Worm (Caenorhabditis elegans) whole organism, young adult: Measurements from ENCODE around the gene swt-4.

Experiments used
- B0019.2 ChIP-seq: fragments of 200-800 bp; sonication (Bioruptor generic); conservative IDR thresholded peaks from 2 replicates; pipeline ENCODE4 v1.3.6; 2022; ENCODE audit warnings: missing genetic modification reagents, missing genetic modification characterization, missing compliant biosample characterization
- C06A6.2 ChIP-seq: fragments of 200-800 bp; sonication (Bioruptor generic); conservative IDR thresholded peaks from 2 replicates; pipeline ENCODE4 v1.3.6; 2022; ENCODE audit warnings: missing genetic modification characterization, missing compliant biosample characterization
- F22D6.2 ChIP-seq: sonication (generic microtip); optimal IDR thresholded peaks from 2 replicates; lab custom pipeline; 2016; ENCODE audit warnings: mild to moderate bottlenecking, missing genetic modification characterization, missing compliant biosample characterization
- F33H1.4 ChIP-seq: fragments of 200-800 bp; sonication (Bioruptor generic); IDR thresholded peaks from 2 replicates; pipeline ENCODE4 v1.3.6; 2022; ENCODE audit warnings: missing genetic modification reagents, missing genetic modification characterization, missing compliant biosample characterization
- F52B5.7 ChIP-seq: sonication (generic microtip); optimal IDR thresholded peaks from 2 replicates; lab custom pipeline; 2016; ENCODE audit warnings: mild to moderate bottlenecking, missing genetic modification characterization, missing compliant biosample characterization
- F57A8.1 ChIP-seq: fragments of 200-800 bp; sonication (Bioruptor generic); optimal IDR thresholded peaks from 2 replicates; lab custom pipeline; 2018; ENCODE audit warnings: mild to moderate bottlenecking, missing genetic modification characterization, moderate library complexity, missing compliant biosample characterization
- akir-1 ChIP-seq: fragments of 200-800 bp; sonication (Bioruptor generic); optimal IDR thresholded peaks from 2 replicates; lab custom pipeline; 2018; ENCODE audit warnings: mild to moderate bottlenecking, missing genetic modification characterization, moderate library complexity, missing compliant biosample characterization
- aptf-3 ChIP-seq: fragments of 200-800 bp; sonication (Bioruptor generic); IDR thresholded peaks from 2 replicates; pipeline ENCODE4 v1.3.6; 2022; ENCODE audit warnings: missing genetic modification characterization, missing compliant biosample characterization
- atf-7 ChIP-seq: sonication (generic microtip); optimal IDR thresholded peaks from 2 replicates; lab custom pipeline; 2017; ENCODE audit warnings: mild to moderate bottlenecking, missing genetic modification characterization, missing compliant biosample characterization
- attf-5 ChIP-seq: fragments of 200-800 bp; sonication (Bioruptor generic); optimal IDR thresholded peaks from 2 replicates; lab custom pipeline; 2018; ENCODE audit warnings: mild to moderate bottlenecking, missing genetic modification characterization, missing compliant biosample characterization
- attf-6 ChIP-seq: fragments of 200-800 bp; sonication (Bioruptor generic); IDR thresholded peaks from 2 replicates; pipeline ENCODE4 v1.3.6; 2022; ENCODE audit warnings: missing genetic modification reagents, missing genetic modification characterization, missing compliant biosample characterization
- ccch-3 ChIP-seq: fragments of 200-800 bp; sonication (Bioruptor generic); optimal IDR thresholded peaks from 2 replicates; lab custom pipeline; 2018; ENCODE audit warnings: mild to moderate bottlenecking, missing genetic modification characterization, missing compliant biosample characterization
- cebp-2 ChIP-seq: fragments of 200-800 bp; sonication (Bioruptor generic); IDR thresholded peaks from 2 replicates; pipeline ENCODE4 v1.3.6; 2022; ENCODE audit warnings: missing genetic modification characterization, missing compliant biosample characterization
- ceh-100 ChIP-seq: fragments of 200-800 bp; sonication (Bioruptor generic); IDR thresholded peaks from 2 replicates; pipeline ENCODE4 v1.3.6; 2022; ENCODE audit warnings: missing genetic modification reagents, missing genetic modification characterization, missing compliant biosample characterization
- ceh-40 ChIP-seq: fragments of 200-800 bp; sonication (Bioruptor generic); IDR thresholded peaks from 2 replicates; pipeline ENCODE4 v1.3.6; 2022; ENCODE audit warnings: missing genetic modification characterization, missing compliant biosample characterization
- ceh-58 ChIP-seq: fragments of 200-800 bp; sonication (Bioruptor generic); IDR thresholded peaks from 2 replicates; pipeline ENCODE4 v1.3.6; 2022; ENCODE audit warnings: missing genetic modification characterization, missing compliant biosample characterization
- ceh-79 ChIP-seq: sonication (generic microtip); optimal IDR thresholded peaks from 2 replicates; lab custom pipeline; 2017; ENCODE audit warnings: mild to moderate bottlenecking, missing genetic modification characterization, missing compliant biosample characterization
- ceh-91 ChIP-seq: fragments of 200-800 bp; sonication (Bioruptor generic); IDR thresholded peaks from 2 replicates; pipeline ENCODE4 v1.3.6; 2022; ENCODE audit warnings: missing genetic modification reagents, missing genetic modification characterization, missing compliant biosample characterization
- chd-7 ChIP-seq: sonication (generic microtip); optimal IDR thresholded peaks from 2 replicates; lab custom pipeline; 2016; ENCODE audit warnings: mild to moderate bottlenecking, missing genetic modification characterization, moderate library complexity, missing compliant biosample characterization
- dpff-1 ChIP-seq: sonication (generic microtip); optimal IDR thresholded peaks from 2 replicates; lab custom pipeline; 2017; ENCODE audit warnings: mild to moderate bottlenecking, missing genetic modification characterization, missing compliant biosample characterization
- egl-44 ChIP-seq: fragments of 200-800 bp; sonication (Bioruptor generic); IDR thresholded peaks from 2 replicates; pipeline ENCODE4 v1.3.6; 2022; ENCODE audit warnings: missing genetic modification reagents, missing genetic modification characterization, missing compliant biosample characterization
- egrh-3 ChIP-seq: fragments of 200-800 bp; sonication (Bioruptor generic); IDR thresholded peaks from 2 replicates; pipeline ENCODE4 v1.3.6; 2022; ENCODE audit warnings: missing genetic modification reagents, missing genetic modification characterization, missing compliant biosample characterization
- ekl-4 ChIP-seq: fragments of 200-800 bp; sonication (Bioruptor generic); IDR thresholded peaks from 2 replicates; pipeline ENCODE4 v1.3.6; 2022; ENCODE audit warnings: missing genetic modification reagents, missing genetic modification characterization, missing compliant biosample characterization
- fkh-3 ChIP-seq: sonication (generic microtip); optimal IDR thresholded peaks from 2 replicates; lab custom pipeline; 2016; ENCODE audit warnings: mild to moderate bottlenecking, missing genetic modification characterization, missing compliant biosample characterization
- gei-17 ChIP-seq: fragments of 200-800 bp; sonication (Bioruptor generic); optimal IDR thresholded peaks from 2 replicates; lab custom pipeline; 2018; ENCODE audit warnings: mild to moderate bottlenecking, missing genetic modification characterization, missing compliant biosample characterization
- hlh-12 ChIP-seq: sonication (generic microtip); optimal IDR thresholded peaks from 2 replicates; lab custom pipeline; 2016; ENCODE audit warnings: missing genetic modification characterization, missing compliant biosample characterization
- hlh-26 ChIP-seq: fragments of 200-800 bp; sonication (Bioruptor generic); conservative IDR thresholded peaks from 2 replicates; pipeline ENCODE4 v1.3.6; 2022; ENCODE audit warnings: missing genetic modification reagents, missing genetic modification characterization, missing compliant biosample characterization
- lin-40 ChIP-seq: sonication (generic microtip); optimal IDR thresholded peaks from 2 replicates; lab custom pipeline; 2016; ENCODE audit warnings: missing genetic modification characterization, mild to moderate bottlenecking, missing compliant biosample characterization, missing genotype, missing genetic modification reagents
- lin-54 ChIP-seq: fragments of 200-800 bp; sonication (Bioruptor generic); optimal IDR thresholded peaks from 2 replicates; lab custom pipeline; 2018; ENCODE audit warnings: mild to moderate bottlenecking, missing genetic modification characterization, missing compliant biosample characterization
- lsl-1 ChIP-seq: fragments of 200-800 bp; sonication (Bioruptor generic); optimal IDR thresholded peaks from 2 replicates; lab custom pipeline; 2018; ENCODE audit warnings: mild to moderate bottlenecking, missing genetic modification characterization, moderate library complexity, missing compliant biosample characterization
- lsy-27 ChIP-seq: sonication (generic microtip); optimal IDR thresholded peaks from 2 replicates; lab custom pipeline; 2017; ENCODE audit warnings: missing genetic modification characterization, mild to moderate bottlenecking, missing compliant biosample characterization, antibody characterized with exemption, missing genotype, borderline replicate concordance; ENCODE audit not compliant: insufficient read depth
- madf-10 ChIP-seq: sonication (generic microtip); optimal IDR thresholded peaks from 2 replicates; lab custom pipeline; 2016; ENCODE audit warnings: mild to moderate bottlenecking, missing genetic modification characterization, missing compliant biosample characterization
- madf-3 ChIP-seq: fragments of 200-800 bp; sonication (Bioruptor generic); IDR thresholded peaks from 2 replicates; pipeline ENCODE4 v1.3.6; 2022; ENCODE audit warnings: missing genetic modification reagents, missing genetic modification characterization, missing compliant biosample characterization
- mcd-1 ChIP-seq: fragments of 200-800 bp; sonication (Bioruptor generic); IDR thresholded peaks from 2 replicates; pipeline ENCODE4 v1.3.6; 2022; ENCODE audit warnings: missing genetic modification reagents, missing genetic modification characterization, missing compliant biosample characterization
- mes-4 ChIP-seq: sonication (generic microtip); optimal IDR thresholded peaks from 2 replicates; lab custom pipeline; 2016; ENCODE audit warnings: missing genotype, missing genetic modification characterization, missing compliant biosample characterization
- nfya-1 ChIP-seq: sonication (generic microtip); optimal IDR thresholded peaks from 2 replicates; lab custom pipeline; 2017; ENCODE audit warnings: antibody characterized with exemption, missing compliant biosample characterization, missing genetic modification characterization, borderline replicate concordance; ENCODE audit not compliant: insufficient read depth
- nhr-120 ChIP-seq: fragments of 200-800 bp; sonication (Bioruptor generic); IDR thresholded peaks from 2 replicates; pipeline ENCODE4 v1.3.6; 2022; ENCODE audit warnings: missing genetic modification characterization, missing compliant biosample characterization
- nhr-179 ChIP-seq: sonication (generic microtip); optimal IDR thresholded peaks from 2 replicates; lab custom pipeline; 2016; ENCODE audit warnings: mild to moderate bottlenecking, missing genetic modification characterization, missing compliant biosample characterization
- pbrm-1 ChIP-seq: fragments of 200-800 bp; sonication (Bioruptor generic); IDR thresholded peaks from 2 replicates; pipeline ENCODE4 v1.3.6; 2022; ENCODE audit warnings: missing genetic modification reagents, missing genetic modification characterization, missing compliant biosample characterization
- sea-2 ChIP-seq: fragments of 200-800 bp; sonication (Bioruptor generic); IDR thresholded peaks from 2 replicates; pipeline ENCODE4 v1.3.6; 2022; ENCODE audit warnings: missing genetic modification characterization, missing compliant biosample characterization
- snpc-1.1 ChIP-seq: sonication (generic microtip); optimal IDR thresholded peaks from 2 replicates; lab custom pipeline; 2017; ENCODE audit warnings: missing genetic modification characterization, mild to moderate bottlenecking, missing compliant biosample characterization, antibody characterized with exemption, moderate library complexity, missing genotype, missing genetic modification reagents; ENCODE audit not compliant: insufficient read depth
- snpc-3.4 ChIP-seq: sonication (generic microtip); optimal IDR thresholded peaks from 2 replicates; lab custom pipeline; 2017; ENCODE audit warnings: missing genetic modification characterization, mild to moderate bottlenecking, missing compliant biosample characterization, antibody characterized with exemption, moderate library complexity, missing genotype, missing genetic modification reagents
- sptf-2 ChIP-seq: fragments of 200-800 bp; sonication (Bioruptor generic); optimal IDR thresholded peaks from 2 replicates; lab custom pipeline; 2018; ENCODE audit warnings: mild to moderate bottlenecking, missing genetic modification characterization, missing compliant biosample characterization
- tbx-9 ChIP-seq: sonication (generic microtip); optimal IDR thresholded peaks from 2 replicates; lab custom pipeline; 2016; ENCODE audit warnings: borderline replicate concordance, missing genetic modification characterization, inconsistent platforms, missing compliant biosample characterization
- zfh-2 ChIP-seq: fragments of 200-800 bp; sonication (Bioruptor generic); conservative IDR thresholded peaks from 2 replicates; pipeline ENCODE4 v1.3.6; 2022; ENCODE audit warnings: missing genetic modification reagents, missing genetic modification characterization, missing compliant biosample characterization
- zim-3 ChIP-seq: sonication (generic microtip); optimal IDR thresholded peaks from 2 replicates; lab custom pipeline; 2017; ENCODE audit warnings: mild to moderate bottlenecking, missing genetic modification characterization, moderate library complexity, missing compliant biosample characterization
- ztf-25 ChIP-seq: fragments of 200-800 bp; sonication (Bioruptor generic); IDR thresholded peaks from 2 replicates; pipeline ENCODE4 v1.3.6; 2022; ENCODE audit warnings: missing genetic modification reagents, missing genetic modification characterization, missing compliant biosample characterization

The swt-4 gene

ce11 chrIII:10634576-10634975 is 5.6 kb upstream of the swt-4 start:
- TF ChIP-seq mes-4 = no peak
- no peak for TF ChIP-seq fkh-3
- TF ChIP-seq lin-54 = no peak
- TF ChIP-seq nfya-1 (tag; lab: Kevin White, UChicago) = no peak
- TF ChIP-seq gei-17 (GFP tag; lab: Kevin White, UChicago) = no peak
- TF ChIP-seq attf-5 (GFP tag; lab: Kevin White, UChicago) = no peak
- TF ChIP-seq ekl-4 (GFP tag; lab: Robert Waterston, UW) = no peak
- TF ChIP-seq ceh-100 (GFP tag; lab: Robert Waterston, UW) = no peak
- no peak for TF ChIP-seq madf-3
- no peak for TF ChIP-seq lsl-1 (GFP tag; lab: Kevin White, UChicago)
- TF ChIP-seq F57A8.1 (GFP tag; lab: Kevin White, UChicago) = no peak
- no peak for TF ChIP-seq hlh-26 (GFP tag; lab: Robert Waterston, UW)
- no peak for TF ChIP-seq C06A6.2 (GFP tag; lab: Robert Waterston, UW)
- no peak for TF ChIP-seq F33H1.4 (GFP tag; lab: Robert Waterston, UW)
- TF ChIP-seq lsy-27 (tag; lab: Kevin White, UChicago) = no peak

- TF ChIP-seq aptf-3 (GFP tag; lab: Robert Waterston, UW) (0 out of 2 replicates have a peak, but pooled peaks have one; percentile 45), ccch-3 (GFP tag; lab: Kevin White, UChicago) (no peak), cebp-2 (GFP tag; lab: Robert Waterston, UW) (no peak), ekl-4 (GFP tag; lab: Robert Waterston, UW) (peak; percentile 43; the same call in 1 of the 2 replicates), atf-7 (tag; lab: Kevin White, UChicago) (no peak), egrh-3 (GFP tag; lab: Robert Waterston, UW) (peak; percentile 99), chd-7 (tag; lab: Kevin White, UChicago) (peak; percentile 47), snpc-1.1 (tag; lab: Kevin White, UChicago) (no peak), madf-10 (tag; lab: Kevin White, UChicago) (peak; percentile 35), tbx-9 (tag; lab: Kevin White, UChicago) (no peak), attf-6 (GFP tag; lab: Robert Waterston, UW) (no peak), nhr-120 (GFP tag; lab: Robert Waterston, UW) (no peak), nhr-179 (tag; lab: Kevin White, UChicago) (no peak), F52B5.7 (tag; lab: Kevin White, UChicago) (no peak), mes-4 (no peak), lsl-1 (GFP tag; lab: Kevin White, UChicago) (no peak), B0019.2 (GFP tag; lab: Robert Waterston, UW) (no peak), mcd-1 (GFP tag; lab: Robert Waterston, UW) (peak; percentile 82), ceh-58 (no peak), dpff-1 (tag; lab: Kevin White, UChicago) (no peak), ceh-79 (tag; lab: Kevin White, UChicago) (no peak), attf-5 (GFP tag; lab: Kevin White, UChicago) (peak; percentile 78), zfh-2 (GFP tag; lab: Robert Waterston, UW) (peak; percentile 99), zim-3 (no peak), F22D6.2 (tag; lab: Kevin White, UChicago) (no peak), sea-2 (no peak), akir-1 (GFP tag; lab: Kevin White, UChicago) (no peak), sptf-2 (GFP tag; lab: Kevin White, UChicago) (peak; percentile 39), ceh-40 (GFP tag; lab: Robert Waterston, UW) (no peak), lin-54 (peak; percentile 32), lin-40 (tag; lab: Kevin White, UChicago) (peak; percentile 67), snpc-3.4 (no peak), egl-44 (GFP tag; lab: Robert Waterston, UW) (no peak), ztf-25 (GFP tag; lab: Robert Waterston, UW) (no peak), hlh-12 (tag; lab: Kevin White, UChicago) (no peak), ceh-91 (GFP tag; lab: Robert Waterston, UW) (no peak), pbrm-1 (GFP tag; lab: Robert Waterston, UW) (peak; percentile 59)
These were observed 5.1 kb upstream of the swt-4 start for ce11 chrIII:10634034-10634433.
